Worm (Caenorhabditis elegans): ENCODE data around the gene K09E3.2.

K09E3.2 gene

DNA sequence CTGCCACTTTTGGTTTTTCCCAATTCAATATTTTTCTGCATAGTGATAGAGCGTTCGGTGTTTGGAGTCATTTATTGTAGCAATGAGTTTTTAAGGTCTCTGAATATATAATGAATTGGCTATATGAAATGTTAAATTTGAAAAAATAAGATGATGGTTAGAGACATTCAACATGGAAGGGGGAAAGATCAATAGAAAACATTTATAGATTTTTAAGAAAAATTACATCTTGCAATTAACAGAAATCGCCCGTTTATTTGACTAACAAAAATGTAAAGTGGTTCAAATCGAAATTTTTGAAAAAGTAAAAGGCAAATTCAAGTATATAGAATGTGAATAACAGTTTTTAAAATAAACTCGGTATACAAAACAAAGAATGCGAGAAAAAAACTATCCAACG lies 6.9 kb upstream of the K09E3.2 start, which contains the start of gene lido-5:
TSS of gene lido-5 (minus strand) at position 101 of the 400 bp plus-strand sequence.
- TF ChIP-seq rec-8 (tag; optimal IDR thresholded peaks at IDR 0.05) (no peak), egrh-3 (GFP tag; IDR thresholded peaks at IDR 0.05) (no peak), nfyb-1 (GFP tag; IDR thresholded peaks at IDR 0.05) (no peak), madf-6 (GFP tag; IDR thresholded peaks at IDR 0.05) (no peak), ceh-91 (GFP tag; IDR thresholded peaks at IDR 0.05) (no peak), T07F8.4 (tag; optimal IDR thresholded peaks at IDR 0.05) (no peak), lin-35 (GFP tag; optimal IDR thresholded peaks at IDR 0.05) (no peak), Y53F4B.3 (GFP tag; IDR thresholded peaks at IDR 0.05) (no peak), unc-62 (GFP tag; optimal IDR thresholded peaks at IDR 0.05) (no peak), F22D6.2 (tag; optimal IDR thresholded peaks at IDR 0.05) (no peak), egl-44 (GFP tag; IDR thresholded peaks at IDR 0.05) (no peak), nfya-1 (tag; optimal IDR thresholded peaks at IDR 0.05; ENCODE audit: borderline replicate concordance, insufficient read depth) (no peak), hrde-1 (tag; optimal IDR thresholded peaks at IDR 0.05; ENCODE audit: borderline replicate concordance) (no peak), C06A6.2 (GFP tag; conservative IDR thresholded peaks at IDR 0.05) (no peak), nhr-27 (tag; optimal IDR thresholded peaks at IDR 0.05) (no peak), F23B12.7 (tag; optimal IDR thresholded peaks at IDR 0.05; ENCODE audit: insufficient read depth) (no peak)

DNA sequence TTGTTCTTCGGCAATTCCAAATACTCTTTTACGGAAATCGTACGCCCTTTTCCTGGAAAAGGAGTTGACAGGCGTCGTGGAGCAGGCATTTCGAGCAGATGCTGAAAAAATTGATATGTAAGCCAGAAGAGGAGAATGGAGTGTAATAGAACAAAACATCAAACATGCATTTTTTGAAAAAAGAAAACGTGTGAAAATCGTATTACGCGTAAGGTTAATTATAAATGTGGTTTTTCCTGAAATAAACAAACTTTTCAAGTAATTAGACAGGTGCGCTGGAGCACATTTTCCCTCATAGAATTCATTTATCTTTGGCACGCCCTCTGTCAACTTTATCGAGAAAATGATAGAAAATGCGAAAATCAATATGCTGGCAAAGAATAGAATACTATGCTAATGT lies 2.4 kb upstream of the K09E3.2 start, which contains the start of gene lido-6:
TSS of gene lido-6 (minus strand) at position 101 of the 400 bp plus-strand sequence.
- TF ChIP-seq zim-3 (tag; optimal IDR thresholded peaks at IDR 0.05) (no peak), let-526 (GFP tag; IDR thresholded peaks at IDR 0.05) (no peak), unc-130 (GFP tag; optimal IDR thresholded peaks at IDR 0.05) (no peak), dpff-1 (tag; optimal IDR thresholded peaks at IDR 0.05) (no peak), lin-54 (GFP tag; optimal IDR thresholded peaks at IDR 0.05) (no peak), K11D2.4 (GFP tag; IDR thresholded peaks at IDR 0.05) (no peak), unc-62 (GFP tag; optimal IDR thresholded peaks at IDR 0.05) (no peak), atf-7 (tag; optimal IDR thresholded peaks at IDR 0.05) (no peak), F37B4.10 (GFP tag; IDR thresholded peaks at IDR 0.05) (no peak), Y67H2A.10 (GFP tag; conservative IDR thresholded peaks at IDR 0.05) (no peak), snpc-3.4 (tag; optimal IDR thresholded peaks at IDR 0.05) (no peak), F33H1.4 (GFP tag; IDR thresholded peaks at IDR 0.05) (no peak), bed-2 (GFP tag; IDR thresholded peaks at IDR 0.05) (no peak)

DNA sequence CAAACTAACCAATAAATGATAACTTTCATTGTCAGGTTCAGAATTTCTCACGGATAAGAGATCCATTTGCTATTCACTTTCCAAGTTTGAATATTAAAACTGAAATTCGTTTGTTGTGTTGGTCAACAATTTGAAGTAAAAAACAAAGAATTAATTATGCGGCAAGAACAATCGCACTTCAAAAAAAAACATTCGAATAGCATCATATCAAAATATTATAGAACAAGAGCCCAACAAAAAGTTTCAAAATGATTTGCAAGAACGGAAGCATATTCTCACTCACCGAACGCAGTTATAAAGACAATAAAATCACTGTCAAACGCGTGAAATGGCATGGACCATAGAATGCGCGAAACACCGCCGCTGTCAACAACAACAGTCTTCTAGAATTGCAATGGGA lies 17.0 kb downstream of the K09E3.2 start, which contains the start of gene K09E3.7:
TSS of gene K09E3.7 (minus strand) at position 101 of the 400 bp plus-strand sequence.
- TF ChIP-seq hsf-1 (GFP tag; IDR thresholded peaks at IDR 0.05): no peak
- TF ChIP-seq Y53G8AR.9 (GFP tag; conservative IDR thresholded peaks at IDR 0.05): no peak
- no peak for TF ChIP-seq lag-1 (GFP tag; IDR thresholded peaks at IDR 0.05)
- no peak for TF ChIP-seq egl-18 (GFP tag; IDR thresholded peaks at IDR 0.05)
- TF ChIP-seq bed-1 (GFP tag; IDR thresholded peaks at IDR 0.05): no peak
- no peak for TF ChIP-seq hmg-20 (GFP tag; IDR thresholded peaks at IDR 0.05)
- TF ChIP-seq madf-10 (tag; optimal IDR thresholded peaks at IDR 0.05): no peak
- no peak for TF ChIP-seq attf-6 (GFP tag; IDR thresholded peaks at IDR 0.05)
- no peak for TF ChIP-seq K12H6.12 (tag; optimal IDR thresholded peaks at IDR 0.05)
- no peak for TF ChIP-seq aptf-2 (GFP tag; conservative IDR thresholded peaks at IDR 0.05)
- TF ChIP-seq pha-4 (tag; optimal IDR thresholded peaks at IDR 0.05): no peak
- no peak for TF ChIP-seq nfya-1 (tag; optimal IDR thresholded peaks at IDR 0.05; ENCODE audit: borderline replicate concordance, insufficient read depth)
- no peak for TF ChIP-seq dpl-1 (GFP tag; optimal IDR thresholded peaks at IDR 0.05)
- no peak for TF ChIP-seq die-1 (tag; optimal IDR thresholded peaks at IDR 0.05)

All from whole organism, young adult.